Worm (Caenorhabditis elegans) whole organism, L2 larva: ENCODE measurements around the gene C54E10.11.
"Not testable (repeated sequence)": the region's sequence is repeated elsewhere in the genome, so short reads cannot be mapped to it uniquely, and the experiment has no call there.

ENCODE experiments used
- F13H6.1 ChIP-seq: sonication (generic microtip); optimal IDR thresholded peaks from 2 replicates; lab custom pipeline; 2016; ENCODE audit warnings: missing genetic modification characterization, missing compliant biosample characterization
- R02D3.7 ChIP-seq: fragments of 150-350 bp; optimal IDR thresholded peaks from 2 replicates; lab custom pipeline; 2014; ENCODE audit warnings: missing biosample characterization, missing genetic modification characterization
- Y55F3AM.14 ChIP-seq: fragments of 200-800 bp; sonication (Bioruptor generic); optimal IDR thresholded peaks from 2 replicates; lab custom pipeline; 2018; ENCODE audit warnings: mild to moderate bottlenecking, missing genetic modification characterization, missing compliant biosample characterization
- ZK546.5 ChIP-seq: sonication (generic microtip); optimal IDR thresholded peaks from 2 replicates; lab custom pipeline; 2017; ENCODE audit warnings: missing biosample characterization, missing genetic modification characterization
- alr-1 ChIP-seq: fragments of 150-350 bp; optimal IDR thresholded peaks from 2 replicates; lab custom pipeline; 2014; ENCODE audit warnings: missing biosample characterization, missing genetic modification characterization
- aly-2 ChIP-seq: fragments of 150-350 bp; optimal IDR thresholded peaks from 2 replicates; lab custom pipeline; 2014; ENCODE audit warnings: missing biosample characterization, missing genetic modification characterization
- blmp-1 ChIP-seq: sonication (generic microtip); optimal IDR thresholded peaks from 2 replicates; lab custom pipeline; 2017; ENCODE audit warnings: missing genetic modification characterization, mild to moderate bottlenecking, missing compliant biosample characterization, antibody characterized with exemption, moderate library complexity; ENCODE audit not compliant: insufficient read depth
- ceh-16 ChIP-seq: fragments of 150-350 bp; optimal IDR thresholded peaks from 2 replicates; lab custom pipeline; 2014; ENCODE audit warnings: missing biosample characterization, missing genetic modification characterization
- ceh-82 ChIP-seq: fragments of 150-350 bp; optimal IDR thresholded peaks from 2 replicates; lab custom pipeline; 2014; ENCODE audit warnings: missing biosample characterization, missing genetic modification characterization
- crh-2 ChIP-seq: sonication (generic microtip); optimal IDR thresholded peaks from 2 replicates; lab custom pipeline; 2017; ENCODE audit warnings: missing biosample characterization, missing genetic modification characterization
- dmd-4 ChIP-seq: sonication (generic microtip); optimal IDR thresholded peaks from 2 replicates; lab custom pipeline; 2017; ENCODE audit warnings: missing biosample characterization, missing genetic modification characterization
- elt-1 ChIP-seq: fragments of 150-350 bp; optimal IDR thresholded peaks from 2 replicates; lab custom pipeline; 2014; ENCODE audit warnings: missing biosample characterization, missing genetic modification characterization
- elt-3 ChIP-seq: sonication (generic microtip); optimal IDR thresholded peaks from 2 replicates; lab custom pipeline; 2017; ENCODE audit warnings: missing biosample characterization, missing genetic modification characterization
- fos-1 ChIP-seq: fragments of 150-350 bp; optimal IDR thresholded peaks from 2 replicates; lab custom pipeline; 2014; ENCODE audit warnings: missing biosample characterization, missing genetic modification characterization
- gmeb-1 ChIP-seq: fragments of 150-350 bp; optimal IDR thresholded peaks from 2 replicates; lab custom pipeline; 2014; ENCODE audit warnings: missing biosample characterization, missing genetic modification characterization
- lin-11 ChIP-seq: fragments of 150-350 bp; sonication (generic microtip); optimal IDR thresholded peaks from 2 replicates; lab custom pipeline; 2014; ENCODE audit warnings: missing biosample characterization, missing genetic modification characterization, inconsistent platforms, mixed read lengths
- lin-13 ChIP-seq: fragments of 150-350 bp; optimal IDR thresholded peaks from 2 replicates; lab custom pipeline; 2014; ENCODE audit warnings: missing biosample characterization, missing genetic modification reagents, missing genetic modification characterization
- mab-5 ChIP-seq: fragments of 150-350 bp; optimal IDR thresholded peaks from 2 replicates; lab custom pipeline; 2014; ENCODE audit warnings: missing biosample characterization, missing genetic modification characterization
- mdl-1 ChIP-seq, 2 experiments: fragments of 150-350 bp in 1 of 2; sonication (generic microtip) in 1 of 2; optimal IDR thresholded peaks; 2 replicates each; lab custom pipeline; 2017; ENCODE audit warnings: missing biosample characterization in 2 of 2, missing genetic modification characterization in 2 of 2
- nhr-10 ChIP-seq: sonication (generic microtip); optimal IDR thresholded peaks from 2 replicates; lab custom pipeline; 2017; ENCODE audit warnings: missing biosample characterization, missing genetic modification characterization
- nhr-237 ChIP-seq: fragments of 150-350 bp; optimal IDR thresholded peaks from 2 replicates; lab custom pipeline; 2014; ENCODE audit warnings: missing biosample characterization, missing genetic modification characterization
- nhr-25 ChIP-seq: fragments of 150-350 bp; sonication (generic microtip); optimal IDR thresholded peaks from 3 replicates; lab custom pipeline; 2014; ENCODE audit warnings: missing biosample characterization, missing genetic modification characterization
- nhr-6 ChIP-seq: fragments of 150-350 bp; optimal IDR thresholded peaks from 2 replicates; lab custom pipeline; 2014; ENCODE audit warnings: missing biosample characterization, missing genetic modification characterization
- peb-1 ChIP-seq: fragments of 150-350 bp; optimal IDR thresholded peaks from 2 replicates; lab custom pipeline; 2014; ENCODE audit warnings: missing biosample characterization, missing genetic modification characterization
- sem-4 ChIP-seq: fragments of 150-350 bp; optimal IDR thresholded peaks from 2 replicates; lab custom pipeline; 2014; ENCODE audit warnings: missing biosample characterization, missing genetic modification reagents, missing genetic modification characterization
- skn-1 ChIP-seq: sonication (generic microtip); optimal IDR thresholded peaks from 2 replicates; lab custom pipeline; 2017; ENCODE audit warnings: missing biosample characterization, missing genetic modification characterization
- sma-3 ChIP-seq: sonication (generic microtip); optimal IDR thresholded peaks from 2 replicates; lab custom pipeline; 2016; ENCODE audit warnings: missing genetic modification reagents, missing genetic modification characterization, missing compliant biosample characterization
- snpc-4 ChIP-seq: fragments of 150-350 bp; optimal IDR thresholded peaks from 2 replicates; lab custom pipeline; 2014; ENCODE audit warnings: missing biosample characterization, missing genetic modification characterization
- unc-55 ChIP-seq: fragments of 150-350 bp; sonication (generic microtip); optimal IDR thresholded peaks from 3 replicates; lab custom pipeline; 2014; ENCODE audit warnings: missing biosample characterization, missing genetic modification reagents, missing genetic modification characterization
- unc-62 ChIP-seq: fragments of 150-350 bp; optimal IDR thresholded peaks from 2 replicates; lab custom pipeline; 2014; ENCODE audit warnings: missing biosample characterization, missing genetic modification reagents, missing genetic modification characterization
- zag-1 ChIP-seq: fragments of 150-350 bp; optimal IDR thresholded peaks from 2 replicates; lab custom pipeline; 2014; ENCODE audit warnings: missing biosample characterization, missing genetic modification characterization
- ztf-1 ChIP-seq: fragments of 200-800 bp; sonication (Bioruptor generic); conservative IDR thresholded peaks from 2 replicates; pipeline ENCODE4 v1.3.6; 2022; ENCODE audit warnings: missing genetic modification characterization, missing compliant biosample characterization
- ztf-11 ChIP-seq: sonication (generic microtip); optimal IDR thresholded peaks from 2 replicates; lab custom pipeline; 2017; ENCODE audit warnings: missing biosample characterization, missing genetic modification characterization
- ztf-4 ChIP-seq: fragments of 150-350 bp; optimal IDR thresholded peaks from 2 replicates; lab custom pipeline; 2014; ENCODE audit warnings: missing biosample characterization, missing genetic modification characterization

C54E10.11 gene

DNA sequence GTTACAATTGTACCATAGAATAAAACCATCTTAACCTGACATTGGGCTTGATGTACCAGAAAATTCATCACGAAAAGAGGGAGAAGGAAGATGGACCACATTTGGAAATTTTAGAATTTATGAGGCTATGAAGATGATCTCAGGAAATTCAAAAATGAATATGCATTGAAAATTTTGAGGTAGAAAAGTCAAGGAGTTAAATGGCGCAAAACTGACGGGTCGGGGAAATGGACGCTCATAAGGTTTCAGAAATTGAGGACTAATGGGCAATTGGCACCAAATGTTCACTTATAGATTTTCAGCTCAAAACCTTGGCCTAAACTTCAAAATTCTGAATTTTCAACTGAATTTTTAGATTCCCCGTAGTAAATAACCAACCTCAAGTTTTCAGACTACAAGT lies 31.4 kb downstream of the C54E10.11 start, which contains the start of gene clec-255:
Gene clec-255, minus strand, starts transcription at position 101 of the 400 bp plus-strand sequence.
- TF ChIP-seq Y55F3AM.14, result no peak
- no peak for TF ChIP-seq nhr-6 (tag; lab: Kevin White, UChicago)
- no peak for TF ChIP-seq blmp-1 (tag; lab: Kevin White, UChicago)
- TF ChIP-seq skn-1, result no peak
- TF ChIP-seq unc-62 (GFP tag; lab: Kevin White, UChicago), result no peak
- TF ChIP-seq mab-5, result no peak
- TF ChIP-seq peb-1 (tag; lab: Kevin White, UChicago), result no peak
- TF ChIP-seq F13H6.1 (tag; lab: Kevin White, UChicago), result no peak
- TF ChIP-seq gmeb-1, result no peak
- TF ChIP-seq fos-1, result no peak

DNA sequence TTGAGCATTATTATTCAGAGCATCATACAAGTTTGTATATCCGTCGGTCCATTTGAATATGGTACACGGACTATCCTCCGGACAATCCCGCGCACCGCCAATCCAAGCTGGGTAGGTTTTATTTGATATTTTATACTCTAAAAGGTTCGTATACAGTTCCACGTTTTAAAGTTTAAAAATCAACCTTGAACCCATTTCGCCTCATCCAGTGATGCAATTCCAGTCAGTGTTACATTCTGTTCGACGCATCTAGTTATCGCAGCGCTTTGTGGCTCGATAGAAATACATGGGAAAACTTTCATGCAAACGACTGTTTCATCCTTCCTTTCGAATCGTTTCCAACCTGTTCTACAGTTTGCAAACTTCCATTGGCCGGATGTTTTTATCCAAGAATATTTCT lies 32.1 kb downstream of the C54E10.11 start:
- TF ChIP-seq peb-1 (tag; lab: Kevin White, UChicago) (no peak), nhr-10 (tag; lab: Kevin White, UChicago) (no peak), nhr-6 (tag; lab: Kevin White, UChicago) (no peak), fos-1 (no peak), snpc-4 (tag; lab: Kevin White, UChicago) (no peak), ceh-16 (tag; lab: Kevin White, UChicago) (no peak), sem-4 (tag; lab: Kevin White, UChicago) (no peak), mdl-1 (tag; optimal IDR thresholded peaks at IDR 0.05; lab: Kevin White, UChicago) (no peak), lin-11 (tag; lab: Kevin White, UChicago) (no peak), gmeb-1 (no peak), ztf-11 (no peak)
- TF ChIP-seq, all 48 proteins: peak for 0

DNA sequence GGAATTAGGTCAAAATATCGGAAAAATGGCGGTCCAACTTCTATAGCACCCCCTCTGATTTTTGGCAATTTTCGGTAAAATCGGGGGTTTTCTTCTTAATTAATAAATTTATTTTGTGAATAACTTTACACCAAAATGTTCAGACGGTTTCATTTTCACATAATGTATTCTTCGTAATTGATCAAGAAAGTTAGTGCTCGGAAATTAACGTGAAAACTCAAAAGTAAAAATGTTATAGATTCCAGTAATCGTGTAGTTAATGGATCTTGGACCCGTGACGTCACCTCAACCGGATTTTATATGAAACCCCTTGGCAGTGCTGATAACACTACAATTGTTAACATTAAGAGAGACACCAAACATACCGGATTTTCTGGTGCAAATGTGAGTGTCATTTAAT lies 39.9 kb downstream of the C54E10.11 start, which contains the start of gene F11D11.22:
Gene F11D11.22, plus strand, starts transcription at position 301 of the 400 bp plus-strand sequence.
- TF ChIP-seq elt-3 (tag; lab: Kevin White, UChicago); fos-1; lin-13: not testable (repeated sequence)
- TF ChIP-seq, all 48 proteins: peak for 0; not testable (repeated sequence) for 48

DNA sequence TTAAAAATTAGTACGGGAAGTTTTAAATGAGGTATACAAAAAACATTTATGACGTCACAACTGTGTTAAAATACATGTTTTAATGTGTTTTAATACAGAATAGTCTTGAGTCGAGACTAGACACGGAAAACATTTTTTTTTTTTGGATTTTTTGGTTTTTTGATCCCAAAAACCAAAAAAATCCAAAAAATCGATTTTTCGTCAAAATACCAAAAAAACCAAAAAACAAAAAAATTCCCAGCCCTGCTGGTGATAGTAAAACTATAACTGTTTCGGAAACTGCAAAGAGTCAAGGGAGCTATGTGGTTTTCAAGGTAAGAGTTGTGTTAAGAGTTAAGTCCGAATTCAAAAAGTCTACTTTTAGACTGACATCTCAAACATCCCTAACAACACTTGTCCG lies 40.9 kb downstream of the C54E10.11 start, which contains the start of gene F11D11.4:
Gene F11D11.4, plus strand, starts transcription at position 301 of the 400 bp plus-strand sequence.
- no peak for TF ChIP-seq ceh-82 (tag; lab: Kevin White, UChicago)
- TF ChIP-seq sem-4 (tag; lab: Kevin White, UChicago), result no peak
- no peak for TF ChIP-seq ztf-4
- no peak for TF ChIP-seq unc-55
- no peak for TF ChIP-seq ZK546.5
- no peak for TF ChIP-seq R02D3.7 (tag; lab: Kevin White, UChicago)
- TF ChIP-seq fos-1, result no peak
- no peak for TF ChIP-seq dmd-4 (tag; lab: Kevin White, UChicago)
- no peak for TF ChIP-seq lin-11 (tag; lab: Kevin White, UChicago)
- TF ChIP-seq aly-2 (tag; lab: Kevin White, UChicago), result no peak
- no peak for TF ChIP-seq sma-3 (GFP tag; lab: Kevin White, UChicago)
- TF ChIP-seq snpc-4 (tag; lab: Kevin White, UChicago), result no peak
- no peak for TF ChIP-seq zag-1 (tag; lab: Kevin White, UChicago)
- TF ChIP-seq nhr-237, result no peak
- no peak for TF ChIP-seq elt-1 (tag; lab: Kevin White, UChicago)
- no peak for TF ChIP-seq ztf-1 (GFP tag; lab: Robert Waterston, UW)

DNA sequence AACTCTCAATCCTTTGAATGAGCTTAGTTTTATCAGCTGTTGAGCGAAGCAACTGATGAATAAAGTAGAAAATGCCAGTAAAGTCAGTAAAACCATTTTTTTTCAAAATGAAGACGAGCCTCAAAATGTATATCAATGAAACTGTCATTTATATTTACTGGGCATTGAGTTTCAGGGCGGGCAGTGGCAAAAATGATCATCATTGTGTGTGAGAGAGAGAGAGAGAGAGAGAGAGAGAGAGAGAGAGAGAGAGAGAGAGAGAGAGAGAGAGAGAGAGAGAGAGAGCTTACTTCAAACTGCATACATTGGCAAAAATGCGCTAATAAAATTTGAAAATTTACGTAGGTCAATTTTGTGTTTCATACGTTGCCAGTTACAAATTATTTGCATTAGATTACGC lies 41.8 kb downstream of the C54E10.11 start, which contains the start of gene F11D11.3:
Gene F11D11.3, minus strand, starts transcription at position 101 of the 400 bp plus-strand sequence.
- TF ChIP-seq sma-3 (GFP tag; lab: Kevin White, UChicago) (no peak), aly-2 (tag; lab: Kevin White, UChicago) (no peak), nhr-25 (tag; lab: Kevin White, UChicago) (no peak), ztf-4 (no peak), elt-1 (tag; lab: Kevin White, UChicago) (no peak), crh-2 (no peak), nhr-237 (no peak), alr-1 (tag; lab: Kevin White, UChicago) (no peak)
